Worm (Caenorhabditis elegans): ENCODE results near the gene sds-22.

Gene sds-22

ce11 chrII:7835314-7835713, 22.9 kb upstream of the sds-22 start, which contains the start of gene cex-2:
TSS of gene cex-2 (minus strand) at chrII:7835414.
- TF ChIP-seq tbx-8 (GFP tag; optimal IDR thresholded peaks at IDR 0.05), result no peak
- TF ChIP-seq unc-62 (GFP tag; optimal IDR thresholded peaks at IDR 0.05), result no peak
- TF ChIP-seq nhr-28 (tag; optimal IDR thresholded peaks at IDR 0.05), result no peak
- TF ChIP-seq pha-4 (tag; optimal IDR thresholded peaks at IDR 0.05), result no peak
- no peak for TF ChIP-seq lin-32 (GFP tag; optimal IDR thresholded peaks at IDR 0.05)
- TF ChIP-seq cnd-1 (tag; optimal IDR thresholded peaks at IDR 0.05), result no peak
- no peak for TF ChIP-seq zip-8 (tag; optimal IDR thresholded peaks at IDR 0.05)
- no peak for TF ChIP-seq ceh-39 (tag; optimal IDR thresholded peaks at IDR 0.05)
- no peak for TF ChIP-seq nhr-2 (tag; optimal IDR thresholded peaks at IDR 0.05)
- TF ChIP-seq hlh-1 (tag; optimal IDR thresholded peaks at IDR 0.05), result no peak
- no peak for TF ChIP-seq mls-2 (tag; optimal IDR thresholded peaks at IDR 0.05)
- TF ChIP-seq sem-2 (GFP tag; optimal IDR thresholded peaks at IDR 0.05), result no peak
- TF ChIP-seq ceh-43 (GFP tag; optimal IDR thresholded peaks at IDR 0.05), result no peak
- no peak for TF ChIP-seq bed-3 (GFP tag; optimal IDR thresholded peaks at IDR 0.05)
- no peak for TF ChIP-seq mab-5 (tag; optimal IDR thresholded peaks at IDR 0.05)
- no peak for TF ChIP-seq lsy-2 (tag; optimal IDR thresholded peaks at IDR 0.05)
- TF ChIP-seq drap-1 (GFP tag; optimal IDR thresholded peaks at IDR 0.05), result no peak
- TF ChIP-seq flh-1 (GFP tag; optimal IDR thresholded peaks at IDR 0.05), result no peak
- TF ChIP-seq elt-3 (tag; optimal IDR thresholded peaks at IDR 0.05), result no peak
- TF ChIP-seq sptf-1 (tag; optimal IDR thresholded peaks at IDR 0.05), result no peak

- TF ChIP-seq unc-120 (tag; optimal IDR thresholded peaks at IDR 0.05; ENCODE audit: poor library complexity, severe bottlenecking), result peak; percentile 60
- no peak for TF ChIP-seq nhr-76 (tag; optimal IDR thresholded peaks at IDR 0.05)
- TF ChIP-seq nhr-237 (tag; optimal IDR thresholded peaks at IDR 0.05), result no peak
- TF ChIP-seq mab-5 (tag; optimal IDR thresholded peaks at IDR 0.05), result no peak
- no peak for TF ChIP-seq ces-1 (GFP tag; optimal IDR thresholded peaks at IDR 0.05)
- TF ChIP-seq M03D4.4 (tag; optimal IDR thresholded peaks at IDR 0.05), result no peak
- TF ChIP-seq mls-2 (tag; optimal IDR thresholded peaks at IDR 0.05), result no peak
- no peak for TF ChIP-seq ham-2 (GFP tag; optimal IDR thresholded peaks at IDR 0.05)
- TF ChIP-seq snpc-4 (tag; optimal IDR thresholded peaks at IDR 0.05), result no peak
- TF ChIP-seq ceh-39 (tag; optimal IDR thresholded peaks at IDR 0.05), result no peak
- no peak for TF ChIP-seq elt-3 (tag; optimal IDR thresholded peaks at IDR 0.05)
- TF ChIP-seq tbx-8 (GFP tag; optimal IDR thresholded peaks at IDR 0.05), result no peak
- TF ChIP-seq mep-1 (tag; optimal IDR thresholded peaks at IDR 0.05), result no peak
- no peak for TF ChIP-seq cnd-1 (tag; optimal IDR thresholded peaks at IDR 0.05)
- peak; percentile 96 for TF ChIP-seq hlh-1 (tag; optimal IDR thresholded peaks at IDR 0.05)
- TF ChIP-seq nhr-12 (tag; optimal IDR thresholded peaks at IDR 0.05), result no peak
- TF ChIP-seq unc-62 (GFP tag; optimal IDR thresholded peaks at IDR 0.05), result peak; percentile 46
Measured at ce11 chrII:7836613-7837226, 21.5 kb upstream of the sds-22 start.

DNA sequence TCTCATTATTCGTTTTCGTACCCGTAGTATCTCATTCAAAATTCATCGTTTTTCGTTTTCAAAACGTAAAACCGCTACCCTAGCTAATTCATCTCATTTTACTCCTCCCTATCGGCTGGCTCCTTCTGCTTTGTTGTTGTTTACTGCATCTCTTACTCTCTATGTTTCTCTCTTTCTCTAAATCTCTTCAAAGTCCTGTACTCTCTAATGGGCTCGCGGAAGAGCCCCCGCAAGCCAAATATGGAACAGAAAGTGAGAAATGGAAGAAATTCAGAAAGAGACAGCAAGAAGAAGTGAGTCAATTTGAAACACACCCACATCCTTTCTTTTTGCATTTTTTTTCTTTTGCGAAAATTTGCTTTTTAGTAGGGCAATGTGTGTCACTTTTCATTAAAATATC, 19.5 kb upstream of the sds-22 start:
- TF ChIP-seq unc-62 (GFP tag; optimal IDR thresholded peaks at IDR 0.05) (no peak), bed-3 (GFP tag; optimal IDR thresholded peaks at IDR 0.05) (no peak), mep-1 (tag; optimal IDR thresholded peaks at IDR 0.05) (peak; percentile 17), unc-120 (tag; optimal IDR thresholded peaks at IDR 0.05; ENCODE audit: poor library complexity, severe bottlenecking) (peak; percentile 40), nhr-76 (tag; optimal IDR thresholded peaks at IDR 0.05) (no peak), ces-1 (GFP tag; optimal IDR thresholded peaks at IDR 0.05) (peak; percentile 58), lin-13 (tag; optimal IDR thresholded peaks at IDR 0.05) (no peak)

DNA sequence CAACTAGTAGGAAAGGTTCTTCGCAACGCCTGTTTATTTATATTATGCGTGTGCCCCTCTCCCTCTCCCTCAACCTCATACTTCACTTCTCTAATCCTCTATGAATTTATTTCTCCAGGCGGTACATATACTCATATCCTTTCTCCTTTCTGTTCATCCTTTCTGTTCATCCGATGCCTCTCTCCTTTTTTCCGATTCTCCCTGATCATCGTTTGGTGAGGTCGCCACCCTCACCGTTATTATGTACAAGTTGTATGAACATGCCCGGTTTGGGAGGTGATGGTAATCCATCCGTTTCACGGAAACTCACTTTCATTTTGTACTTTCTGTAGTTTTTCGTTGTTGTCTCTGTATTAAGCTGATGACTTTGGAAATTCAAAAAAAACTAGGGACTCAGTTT, 18.5 kb upstream of the sds-22 start:
- TF ChIP-seq blmp-1 (tag; optimal IDR thresholded peaks at IDR 0.05), result peak; percentile 55
- TF ChIP-seq hlh-1 (tag; optimal IDR thresholded peaks at IDR 0.05), result no peak
- no peak for TF ChIP-seq pha-4 (tag; optimal IDR thresholded peaks at IDR 0.05)
- no peak for TF ChIP-seq nhr-2 (tag; optimal IDR thresholded peaks at IDR 0.05)
- TF ChIP-seq mls-2 (tag; optimal IDR thresholded peaks at IDR 0.05), result peak; percentile 7
- TF ChIP-seq elt-3 (tag; optimal IDR thresholded peaks at IDR 0.05), result no peak
- no peak for TF ChIP-seq unc-62 (GFP tag; optimal IDR thresholded peaks at IDR 0.05)
- TF ChIP-seq ham-2 (GFP tag; optimal IDR thresholded peaks at IDR 0.05), result no peak

DNA sequence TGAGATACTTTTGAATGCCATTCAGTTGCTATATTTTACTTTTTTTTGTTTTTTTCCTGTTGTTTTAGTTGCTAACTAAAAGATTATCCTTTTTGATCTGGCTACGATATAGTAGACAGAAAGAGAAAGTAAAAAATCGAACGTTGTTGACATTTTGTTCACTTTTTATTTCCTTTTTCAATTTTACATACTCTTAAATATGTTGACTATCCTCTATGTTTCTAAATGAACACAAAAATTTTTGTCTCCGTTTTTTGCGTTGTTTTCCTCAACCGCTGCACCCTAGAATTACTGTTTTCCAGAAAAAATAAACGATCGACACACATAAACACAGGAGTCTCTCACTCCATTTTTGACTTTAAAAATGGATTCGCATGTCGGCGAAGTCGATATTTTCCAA, 16.1 kb upstream of the sds-22 start, which contains the start of gene klp-3:
Gene klp-3 (plus strand): TSS at position 301 of the 400 bp plus-strand sequence.
- no peak for TF ChIP-seq lsy-2 (tag; optimal IDR thresholded peaks at IDR 0.05)
- TF ChIP-seq ceh-83 (GFP tag; optimal IDR thresholded peaks at IDR 0.05), result no peak
- TF ChIP-seq hlh-1 (tag; optimal IDR thresholded peaks at IDR 0.05), result no peak
- TF ChIP-seq mep-1 (tag; optimal IDR thresholded peaks at IDR 0.05), result no peak
- TF ChIP-seq pha-4 (tag; optimal IDR thresholded peaks at IDR 0.05), result no peak
- no peak for TF ChIP-seq zip-8 (tag; optimal IDR thresholded peaks at IDR 0.05)
- no peak for TF ChIP-seq unc-120 (tag; optimal IDR thresholded peaks at IDR 0.05; ENCODE audit: poor library complexity, severe bottlenecking)
- TF ChIP-seq lin-32 (GFP tag; optimal IDR thresholded peaks at IDR 0.05), result no peak
- no peak for TF ChIP-seq flh-1 (GFP tag; optimal IDR thresholded peaks at IDR 0.05)
- TF ChIP-seq nhr-28 (tag; optimal IDR thresholded peaks at IDR 0.05), result no peak
- no peak for TF ChIP-seq nhr-237 (tag; optimal IDR thresholded peaks at IDR 0.05)
- TF ChIP-seq snpc-4 (tag; optimal IDR thresholded peaks at IDR 0.05), result no peak
- TF ChIP-seq nhr-76 (tag; optimal IDR thresholded peaks at IDR 0.05), result no peak

All from whole organism, mixed stage, embryonic.